Fruit fly (Drosophila melanogaster): ENCODE results near the gene Ncoa6.

DNA sequence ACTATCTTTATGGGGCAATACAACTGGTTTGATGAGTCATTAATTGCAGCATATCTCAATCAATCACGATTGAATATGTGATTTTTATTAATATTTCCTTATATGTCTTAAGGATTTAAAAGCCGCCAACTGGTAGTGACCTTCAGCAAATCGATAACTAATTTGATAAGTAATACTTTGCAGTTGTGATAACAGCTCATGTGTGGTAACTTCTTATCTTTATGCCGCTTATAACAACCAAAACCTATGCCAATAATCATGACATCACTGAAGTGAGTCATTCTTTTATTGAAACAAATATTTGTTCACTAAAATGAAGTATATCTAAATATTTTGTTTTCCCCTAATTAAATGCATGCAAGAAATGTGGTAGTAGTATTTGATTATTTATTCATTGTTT, 40.6 kb downstream of the Ncoa6 start:
- no peak for TF ChIP-seq rn (GFP tag; IDR thresholded peaks at IDR 0.05)
- TF ChIP-seq Pif1B (GFP tag; optimal IDR thresholded peaks at IDR 0.05) = no peak
- TF ChIP-seq CG14655 (GFP tag; optimal IDR thresholded peaks at IDR 0.05) = no peak
- TF ChIP-seq EcR (GFP tag; optimal IDR thresholded peaks at IDR 0.05) = no peak
- no peak for TF ChIP-seq CG13204 (GFP tag; optimal IDR thresholded peaks at IDR 0.05)
- TF ChIP-seq CG12605 (GFP tag; IDR thresholded peaks at IDR 0.05) = no peak
- TF ChIP-seq CG9948 (tag; optimal IDR thresholded peaks at IDR 0.05) = no peak
- TF ChIP-seq CG8301 (tag; optimal IDR thresholded peaks at IDR 0.05) = no peak
- TF ChIP-seq CG8159 (tag; optimal IDR thresholded peaks at IDR 0.05) = no peak
- no peak for TF ChIP-seq Snoo (tag; optimal IDR thresholded peaks at IDR 0.05)
- no peak for TF ChIP-seq CG17806 (tag; optimal IDR thresholded peaks at IDR 0.05)
- TF ChIP-seq CG15710 (tag; optimal IDR thresholded peaks at IDR 0.05) = no peak
